Worm (Caenorhabditis elegans): Measurements from ENCODE around the gene ZK809.1.

ce11 chrIV:11656144-11656780, 14.4 kb downstream of the ZK809.1 start, which contains the start of gene ZK809.5:
- no peak for TF ChIP-seq lin-39 (tag; optimal IDR thresholded peaks at IDR 0.05)
- TF ChIP-seq dmd-4 (tag; optimal IDR thresholded peaks at IDR 0.05), result no peak
- TF ChIP-seq blmp-1 (tag; optimal IDR thresholded peaks at IDR 0.05; ENCODE audit: insufficient read depth), result no peak
- TF ChIP-seq ZK546.5 (tag; optimal IDR thresholded peaks at IDR 0.05), result no peak
- TF ChIP-seq nhr-23 (tag; optimal IDR thresholded peaks at IDR 0.05), result no peak
- no peak for TF ChIP-seq elt-3 (tag; optimal IDR thresholded peaks at IDR 0.05)
- no peak for TF ChIP-seq R02D3.7 (tag; optimal IDR thresholded peaks at IDR 0.05)

Data from whole organism, L2 larva.